Worm (Caenorhabditis elegans) whole organism, young adult: Measurements from ENCODE around the gene frpr-10.

Experiments
- F52B5.7 ChIP-seq: sonication (generic microtip); optimal IDR thresholded peaks from 2 replicates; lab custom pipeline; 2016; ENCODE audit warnings: mild to moderate bottlenecking, missing genetic modification characterization, missing compliant biosample characterization
- attf-5 ChIP-seq: fragments of 200-800 bp; sonication (Bioruptor generic); optimal IDR thresholded peaks from 2 replicates; lab custom pipeline; 2018; ENCODE audit warnings: mild to moderate bottlenecking, missing genetic modification characterization, missing compliant biosample characterization
- attf-6 ChIP-seq: fragments of 200-800 bp; sonication (Bioruptor generic); IDR thresholded peaks from 2 replicates; pipeline ENCODE4 v1.3.6; 2022; ENCODE audit warnings: missing genetic modification reagents, missing genetic modification characterization, missing compliant biosample characterization
- snpc-4 ChIP-seq, 5 experiments: fragments of 150-350 bp in 1 of 5; sonication (generic microtip) in 4 of 5; optimal IDR thresholded peaks; 2 replicates each; lab custom pipeline; 2014 to 2018; ENCODE audit warnings: missing genetic modification characterization in 5 of 5, missing biosample characterization in 3 of 5, antibody characterized with exemption in 2 of 5, mild to moderate bottlenecking in 2 of 5, missing compliant biosample characterization in 2 of 5, missing genotype in 2 of 5, moderate library complexity in 2 of 5, missing genetic modification reagents in 1 of 5
- unc-62 ChIP-seq: fragments of 150-350 bp; optimal IDR thresholded peaks from 2 replicates; lab custom pipeline; 2014; ENCODE audit warnings: missing biosample characterization, missing genetic modification reagents, missing genetic modification characterization

DNA sequence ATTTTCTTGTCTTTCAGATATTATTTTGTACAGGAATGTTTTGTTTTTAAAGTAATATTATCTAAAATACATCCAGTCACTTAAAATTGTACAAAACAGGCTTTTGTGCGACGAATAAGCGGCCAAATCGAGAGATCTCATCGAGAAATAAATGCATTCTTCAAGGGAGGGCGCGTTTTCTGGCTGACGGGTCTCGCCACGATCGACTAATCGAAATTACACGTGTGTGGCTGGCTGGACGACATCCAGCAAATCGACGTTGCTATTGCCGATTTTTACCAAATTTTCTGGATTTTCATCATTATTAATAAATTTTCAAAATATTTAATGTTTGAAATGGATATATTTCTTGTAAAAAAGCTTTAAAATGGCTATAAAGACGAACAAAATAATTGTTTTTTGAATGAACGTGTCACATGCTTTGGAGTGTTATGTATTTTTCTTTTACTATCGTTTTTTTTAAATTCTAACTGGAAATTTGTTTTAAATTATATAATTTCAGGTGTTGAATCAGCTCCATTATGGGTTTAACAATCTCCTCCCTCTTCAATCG, 24.5 kb downstream of the frpr-10 start, which contains the start of gene arf-5:
- no peak for TF ChIP-seq attf-6 (GFP tag; lab: Robert Waterston, UW)
- TF ChIP-seq F52B5.7 (tag; lab: Kevin White, UChicago) = no peak
- no peak for TF ChIP-seq unc-62
- no peak for TF ChIP-seq snpc-4 (GFP tag; optimal IDR thresholded peaks at IDR 0.05; lab: Kevin White, UChicago)
- TF ChIP-seq snpc-4 (tag; optimal IDR thresholded peaks at IDR 0.05; lab: Kevin White, UChicago) = no peak
- no peak for TF ChIP-seq attf-5 (GFP tag; lab: Kevin White, UChicago)
